Fruit fly (Drosophila melanogaster): Measurements from ENCODE around the gene brv1.

- TF ChIP-seq CG15710 (tag; optimal IDR thresholded peaks at IDR 0.05) (no peak), CG4496 (GFP tag; IDR thresholded peaks at IDR 0.05) (no peak), CG12605 (GFP tag; IDR thresholded peaks at IDR 0.05) (no peak), CG9948 (tag; optimal IDR thresholded peaks at IDR 0.05) (no peak), Ets98B (GFP tag; IDR thresholded peaks at IDR 0.05) (no peak)
Measured at dm6 chr3L:19528547-19528946, 42.2 kb upstream of the brv1 start.
